Worm (Caenorhabditis elegans): ENCODE measurements around the gene W03F8.6.

- no peak for TF ChIP-seq him-1 (tag; optimal IDR thresholded peaks at IDR 0.05)
- no peak for TF ChIP-seq dao-5 (tag; optimal IDR thresholded peaks at IDR 0.05)
Measured at ce11 chrIV:5157226-5157625, 29.2 kb downstream of the W03F8.6 start, which contains the start of gene C24D10.49.

Data from whole organism, L4/young adult.